Fruit fly (Drosophila melanogaster) whole organism, wandering third instar larva: ENCODE measurements around the gene Met.

Experiments
- Dfd ChIP-seq: fragments of >200 bp; optimal IDR thresholded peaks from 2 replicates; lab custom pipeline; 2017; ENCODE audit warnings: missing biosample characterization, missing genetic modification characterization
- Hnf4 ChIP-seq: fragments of 200-800 bp; sonication (Bioruptor generic); optimal IDR thresholded peaks from 2 replicates; lab custom pipeline; 2016; ENCODE audit warnings: missing biosample characterization, mild to moderate bottlenecking, missing genetic modification characterization
- Hr78 ChIP-seq: fragments of >200 bp; optimal IDR thresholded peaks from 2 replicates; lab custom pipeline; 2017; ENCODE audit warnings: missing biosample characterization, missing genetic modification characterization
- Mio ChIP-seq: sonication (Bioruptor generic); optimal IDR thresholded peaks from 2 replicates; lab custom pipeline; 2016; ENCODE audit warnings: missing biosample characterization, missing genetic modification characterization
- Myc ChIP-seq: fragments of >200 bp; optimal IDR thresholded peaks from 2 replicates; lab custom pipeline; 2017
- OdsH ChIP-seq: fragments of 200-800 bp; sonication (Bioruptor generic); optimal IDR thresholded peaks from 2 replicates; lab custom pipeline; 2016; ENCODE audit warnings: missing biosample characterization, mild to moderate bottlenecking, missing genetic modification characterization
- h ChIP-seq: fragments of 200-800 bp; sonication (Bioruptor generic); optimal IDR thresholded peaks from 3 replicates; lab custom pipeline; 2016; ENCODE audit warnings: missing biosample characterization, mild to moderate bottlenecking, missing genetic modification characterization
- lola ChIP-seq: fragments of >200 bp; optimal IDR thresholded peaks from 2 replicates; lab custom pipeline; 2017; ENCODE audit warnings: missing biosample characterization, missing genetic modification characterization
- pan ChIP-seq: fragments of >200 bp; optimal IDR thresholded peaks from 2 replicates; lab custom pipeline; 2017
- psq ChIP-seq: fragments of 200-800 bp; sonication (Bioruptor generic); optimal IDR thresholded peaks from 3 replicates; lab custom pipeline; 2017; ENCODE audit warnings: missing biosample characterization, mild to moderate bottlenecking, missing genetic modification characterization, moderate library complexity

DNA sequence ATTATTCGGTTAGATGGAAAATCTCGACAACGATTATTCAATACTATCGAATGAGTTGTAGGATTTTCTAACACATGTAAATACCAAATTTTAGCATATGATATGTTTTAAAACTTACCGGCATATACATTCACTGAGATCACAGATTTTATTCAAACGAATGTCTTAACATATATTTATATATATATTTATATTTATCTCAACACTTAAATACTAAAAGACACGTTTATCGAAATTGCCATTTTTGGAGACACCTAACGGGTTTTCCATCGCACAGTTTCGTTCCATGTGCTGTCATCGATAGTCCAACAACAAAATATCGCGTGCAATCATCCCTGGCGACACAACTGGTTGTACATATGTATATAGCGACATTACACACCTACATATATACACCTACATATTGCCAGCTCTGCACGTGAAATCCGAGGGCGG lies 4.3 kb upstream of the Met start, which contains the start of the genes CG2247 and CG1703:
- TF ChIP-seq pan (lab: Kevin White, UChicago) (no peak), lola (no peak), Hnf4 (GFP tag; lab: Kevin White, UChicago) (no peak), Dfd (GFP tag; lab: Kevin White, UChicago) (no peak), OdsH (no peak), h (GFP tag; lab: Kevin White, UChicago) (no peak), Mio (GFP tag; lab: Kevin White, UChicago) (no peak), Myc (peak; percentile 25), Hr78 (GFP tag; lab: Kevin White, UChicago) (no peak), psq (no peak)
